Fruit fly (Drosophila melanogaster): ENCODE results near the gene Rh7.

DNA sequence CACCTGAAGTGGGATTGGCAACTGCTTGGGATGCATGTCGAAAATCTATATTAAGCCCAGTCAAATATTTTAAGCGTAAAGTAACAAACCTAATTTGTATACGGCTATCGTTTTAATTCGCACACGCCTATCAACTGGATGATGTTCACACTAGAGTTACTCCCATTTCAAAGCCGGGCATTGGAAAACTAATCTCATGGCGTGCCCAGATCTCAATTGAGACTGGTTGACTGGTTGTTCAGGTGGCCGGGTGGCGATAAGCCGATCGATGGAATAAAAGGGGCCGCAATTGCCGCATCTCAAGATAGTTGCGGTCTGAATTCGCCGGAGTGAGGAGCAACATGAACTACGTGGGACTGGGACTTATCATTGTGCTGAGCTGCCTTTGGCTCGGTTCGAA, 13.2 kb upstream of the Rh7 start, which contains the start of gene Est-6:
- TF ChIP-seq lola (GFP tag; optimal IDR thresholded peaks at IDR 0.05), result no peak
- no peak for TF ChIP-seq Myc (optimal IDR thresholded peaks at IDR 0.05)
- no peak for TF ChIP-seq sv (GFP tag; optimal IDR thresholded peaks at IDR 0.05)
- no peak for TF ChIP-seq br (GFP tag; optimal IDR thresholded peaks at IDR 0.05)
- TF ChIP-seq psq (GFP tag; optimal IDR thresholded peaks at IDR 0.05), result no peak
